Worm (Caenorhabditis elegans) whole organism, young adult: Measurements from ENCODE around the gene srsy-2.

ENCODE experiments used
- B0261.1 ChIP-seq: sonication (generic microtip); optimal IDR thresholded peaks from 2 replicates; lab custom pipeline; 2016; ENCODE audit warnings: mild to moderate bottlenecking, missing genetic modification characterization, moderate library complexity, missing compliant biosample characterization
- F55B11.4 ChIP-seq: sonication (generic microtip); optimal IDR thresholded peaks from 2 replicates; lab custom pipeline; 2016; ENCODE audit warnings: missing compliant biosample characterization, missing genetic modification characterization, borderline replicate concordance; ENCODE audit not compliant: insufficient read depth
- K11D2.4 ChIP-seq: fragments of 200-800 bp; sonication (Bioruptor generic); IDR thresholded peaks from 2 replicates; pipeline ENCODE4 v1.3.6; 2022; ENCODE audit warnings: missing genetic modification reagents, missing genetic modification characterization, missing compliant biosample characterization
- K12H6.12 ChIP-seq: fragments of 200-800 bp; sonication (Bioruptor generic); optimal IDR thresholded peaks from 2 replicates; lab custom pipeline; 2018; ENCODE audit warnings: mild to moderate bottlenecking, missing genetic modification characterization, missing compliant biosample characterization
- T07F8.4 ChIP-seq: sonication (generic microtip); optimal IDR thresholded peaks from 2 replicates; lab custom pipeline; 2016; ENCODE audit warnings: mild to moderate bottlenecking, missing genetic modification characterization, moderate library complexity, missing compliant biosample characterization
- Y95B8A.8 ChIP-seq: fragments of 200-800 bp; sonication (Bioruptor generic); IDR thresholded peaks from 2 replicates; pipeline ENCODE4 v1.3.6; 2022; ENCODE audit warnings: missing genetic modification reagents, missing genetic modification characterization, missing compliant biosample characterization
- ZK185.1 ChIP-seq: sonication (generic microtip); optimal IDR thresholded peaks from 2 replicates; lab custom pipeline; 2016; ENCODE audit warnings: mild to moderate bottlenecking, missing genetic modification characterization, missing compliant biosample characterization; ENCODE audit not compliant: poor library complexity, severe bottlenecking
- athp-1 ChIP-seq: sonication (generic microtip); optimal IDR thresholded peaks from 2 replicates; lab custom pipeline; 2017; ENCODE audit warnings: mild to moderate bottlenecking, missing genetic modification characterization, missing compliant biosample characterization
- bed-2 ChIP-seq: fragments of 200-800 bp; sonication (Bioruptor generic); IDR thresholded peaks from 2 replicates; pipeline ENCODE4 v1.3.6; 2022; ENCODE audit warnings: missing genetic modification reagents, missing genetic modification characterization, missing compliant biosample characterization
- cebp-2 ChIP-seq: fragments of 200-800 bp; sonication (Bioruptor generic); IDR thresholded peaks from 2 replicates; pipeline ENCODE4 v1.3.6; 2022; ENCODE audit warnings: missing genetic modification characterization, missing compliant biosample characterization
- ceh-27 ChIP-seq: fragments of 200-800 bp; sonication (Bioruptor generic); optimal IDR thresholded peaks from 2 replicates; lab custom pipeline; 2018; ENCODE audit warnings: mild to moderate bottlenecking, missing genetic modification characterization, moderate library complexity, missing compliant biosample characterization
- ceh-58 ChIP-seq: fragments of 200-800 bp; sonication (Bioruptor generic); IDR thresholded peaks from 2 replicates; pipeline ENCODE4 v1.3.6; 2022; ENCODE audit warnings: missing genetic modification characterization, missing compliant biosample characterization
- ceh-91 ChIP-seq: fragments of 200-800 bp; sonication (Bioruptor generic); IDR thresholded peaks from 2 replicates; pipeline ENCODE4 v1.3.6; 2022; ENCODE audit warnings: missing genetic modification reagents, missing genetic modification characterization, missing compliant biosample characterization
- die-1 ChIP-seq: sonication (generic microtip); optimal IDR thresholded peaks from 2 replicates; lab custom pipeline; 2016; ENCODE audit warnings: missing genotype, mild to moderate bottlenecking, missing genetic modification characterization, missing compliant biosample characterization
- efl-1 ChIP-seq: fragments of 150-350 bp; optimal IDR thresholded peaks from 2 replicates; lab custom pipeline; 2014; ENCODE audit warnings: missing biosample characterization, missing genetic modification reagents, missing genetic modification characterization
- egrh-3 ChIP-seq: fragments of 200-800 bp; sonication (Bioruptor generic); IDR thresholded peaks from 2 replicates; pipeline ENCODE4 v1.3.6; 2022; ENCODE audit warnings: missing genetic modification reagents, missing genetic modification characterization, missing compliant biosample characterization
- gei-17 ChIP-seq: fragments of 200-800 bp; sonication (Bioruptor generic); optimal IDR thresholded peaks from 2 replicates; lab custom pipeline; 2018; ENCODE audit warnings: mild to moderate bottlenecking, missing genetic modification characterization, missing compliant biosample characterization
- him-1 ChIP-seq: sonication (generic microtip); optimal IDR thresholded peaks from 2 replicates; lab custom pipeline; 2016; ENCODE audit warnings: missing genotype, missing genetic modification reagents, missing genetic modification characterization, missing compliant biosample characterization
- hmg-1.2 ChIP-seq: fragments of 200-800 bp; sonication (Bioruptor generic); IDR thresholded peaks from 2 replicates; pipeline ENCODE4 v1.3.6; 2022; ENCODE audit warnings: missing genetic modification reagents, missing genetic modification characterization, missing compliant biosample characterization
- lag-1 ChIP-seq: fragments of 200-800 bp; sonication (Bioruptor generic); IDR thresholded peaks from 2 replicates; pipeline ENCODE4 v1.3.6; 2022; ENCODE audit warnings: missing genetic modification reagents, missing genetic modification characterization, missing compliant biosample characterization
- let-526 ChIP-seq: fragments of 200-800 bp; sonication (Bioruptor generic); IDR thresholded peaks from 2 replicates; pipeline ENCODE4 v1.3.6; 2022; ENCODE audit warnings: missing genetic modification reagents, missing genetic modification characterization, missing compliant biosample characterization
- lin-26 ChIP-seq: fragments of 200-800 bp; sonication (Bioruptor generic); IDR thresholded peaks from 2 replicates; pipeline ENCODE4 v1.3.6; 2022; ENCODE audit warnings: missing genetic modification reagents, missing genetic modification characterization, missing compliant biosample characterization
- lin-35 ChIP-seq, 3 experiments: fragments of 150-350 bp in 2 of 3; sonication (generic microtip) in 1 of 3; optimal IDR thresholded peaks; 2 replicates each; lab custom pipeline; 2014 to 2018; ENCODE audit warnings: missing biosample characterization in 3 of 3, missing genetic modification characterization in 3 of 3, missing genetic modification reagents in 3 of 3
- lin-54 ChIP-seq: fragments of 200-800 bp; sonication (Bioruptor generic); optimal IDR thresholded peaks from 2 replicates; lab custom pipeline; 2018; ENCODE audit warnings: mild to moderate bottlenecking, missing genetic modification characterization, missing compliant biosample characterization
- lir-1 ChIP-seq: fragments of 200-800 bp; sonication (Bioruptor generic); conservative IDR thresholded peaks from 2 replicates; pipeline ENCODE4 v1.3.6; 2022; ENCODE audit warnings: missing genetic modification reagents, missing genetic modification characterization, missing compliant biosample characterization
- lsl-1 ChIP-seq: fragments of 200-800 bp; sonication (Bioruptor generic); optimal IDR thresholded peaks from 2 replicates; lab custom pipeline; 2018; ENCODE audit warnings: mild to moderate bottlenecking, missing genetic modification characterization, moderate library complexity, missing compliant biosample characterization
- lsy-27 ChIP-seq: sonication (generic microtip); optimal IDR thresholded peaks from 2 replicates; lab custom pipeline; 2017; ENCODE audit warnings: missing genetic modification characterization, mild to moderate bottlenecking, missing compliant biosample characterization, antibody characterized with exemption, missing genotype, borderline replicate concordance; ENCODE audit not compliant: insufficient read depth
- madf-10 ChIP-seq: sonication (generic microtip); optimal IDR thresholded peaks from 2 replicates; lab custom pipeline; 2016; ENCODE audit warnings: mild to moderate bottlenecking, missing genetic modification characterization, missing compliant biosample characterization
- madf-8 ChIP-seq: fragments of 200-800 bp; sonication (Bioruptor generic); conservative IDR thresholded peaks from 2 replicates; pipeline ENCODE4 v1.3.6; 2022; ENCODE audit warnings: missing genetic modification reagents, missing genetic modification characterization, missing compliant biosample characterization
- mel-28 ChIP-seq: sonication (generic microtip); optimal IDR thresholded peaks from 2 replicates; lab custom pipeline; 2016; ENCODE audit warnings: borderline replicate concordance, mild to moderate bottlenecking, missing genetic modification characterization, missing compliant biosample characterization
- nfya-1 ChIP-seq: sonication (generic microtip); optimal IDR thresholded peaks from 2 replicates; lab custom pipeline; 2017; ENCODE audit warnings: antibody characterized with exemption, missing compliant biosample characterization, missing genetic modification characterization, borderline replicate concordance; ENCODE audit not compliant: insufficient read depth
- nfyb-1 ChIP-seq: fragments of 200-800 bp; sonication (Bioruptor generic); IDR thresholded peaks from 2 replicates; pipeline ENCODE4 v1.3.6; 2022; ENCODE audit warnings: missing genetic modification reagents, missing genetic modification characterization, missing compliant biosample characterization
- nhr-120 ChIP-seq: fragments of 200-800 bp; sonication (Bioruptor generic); IDR thresholded peaks from 2 replicates; pipeline ENCODE4 v1.3.6; 2022; ENCODE audit warnings: missing genetic modification characterization, missing compliant biosample characterization
- nhr-27 ChIP-seq: fragments of 200-800 bp; sonication (Bioruptor generic); optimal IDR thresholded peaks from 2 replicates; lab custom pipeline; 2018; ENCODE audit warnings: mild to moderate bottlenecking, missing genetic modification characterization, moderate library complexity, missing compliant biosample characterization
- nhr-80 ChIP-seq: sonication (generic microtip); optimal IDR thresholded peaks from 2 replicates; lab custom pipeline; 2016; ENCODE audit warnings: missing genetic modification characterization, missing compliant biosample characterization
- pbrm-1 ChIP-seq: fragments of 200-800 bp; sonication (Bioruptor generic); IDR thresholded peaks from 2 replicates; pipeline ENCODE4 v1.3.6; 2022; ENCODE audit warnings: missing genetic modification reagents, missing genetic modification characterization, missing compliant biosample characterization
- rpc-1 ChIP-seq, 2 experiments: fragments of 150-350 bp in 1 of 2; sonication (generic microtip) in 1 of 2; optimal IDR thresholded peaks; 2 replicates each; lab custom pipeline; 2014 to 2018; ENCODE audit warnings: missing biosample characterization in 1 of 2, missing genetic modification characterization in 1 of 2, missing genetic modification reagents in 1 of 2, missing genotype in 1 of 2
- somi-1 ChIP-seq: fragments of 200-800 bp; sonication (Bioruptor generic); optimal IDR thresholded peaks from 2 replicates; lab custom pipeline; 2018; ENCODE audit warnings: mild to moderate bottlenecking, missing genetic modification characterization, missing compliant biosample characterization
- sptf-2 ChIP-seq: fragments of 200-800 bp; sonication (Bioruptor generic); optimal IDR thresholded peaks from 2 replicates; lab custom pipeline; 2018; ENCODE audit warnings: mild to moderate bottlenecking, missing genetic modification characterization, missing compliant biosample characterization
- xnd-1 ChIP-seq: sonication (generic microtip); optimal IDR thresholded peaks from 2 replicates; lab custom pipeline; 2016; ENCODE audit warnings: missing genotype, missing genetic modification reagents, missing genetic modification characterization, missing compliant biosample characterization
- zfh-2 ChIP-seq: fragments of 200-800 bp; sonication (Bioruptor generic); conservative IDR thresholded peaks from 2 replicates; pipeline ENCODE4 v1.3.6; 2022; ENCODE audit warnings: missing genetic modification reagents, missing genetic modification characterization, missing compliant biosample characterization
- ztf-25 ChIP-seq: fragments of 200-800 bp; sonication (Bioruptor generic); IDR thresholded peaks from 2 replicates; pipeline ENCODE4 v1.3.6; 2022; ENCODE audit warnings: missing genetic modification reagents, missing genetic modification characterization, missing compliant biosample characterization
- ztf-3 ChIP-seq: fragments of 200-800 bp; sonication (Bioruptor generic); optimal IDR thresholded peaks from 2 replicates; lab custom pipeline; 2018; ENCODE audit warnings: mild to moderate bottlenecking, missing genetic modification characterization, missing compliant biosample characterization

The srsy-2 gene

DNA sequence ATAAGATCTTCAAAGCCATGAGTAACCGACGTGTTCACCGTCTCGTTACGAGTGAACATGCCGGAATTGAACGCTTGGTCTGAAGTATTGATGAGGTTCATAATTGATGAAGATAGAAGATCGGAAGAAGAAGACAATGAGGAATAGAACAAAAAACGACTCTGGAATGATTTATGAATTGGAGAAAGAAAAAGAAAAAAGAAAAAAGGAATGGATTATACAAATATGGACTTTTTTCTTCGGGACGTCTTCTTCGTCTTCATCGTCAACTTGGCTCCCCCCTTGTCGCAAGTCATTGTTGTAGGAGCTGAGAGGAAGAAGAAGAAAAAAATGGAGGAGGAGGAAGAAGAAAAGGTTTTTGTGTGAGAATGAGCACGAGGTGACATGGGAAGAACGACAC, at the start of gene srsy-2:
Gene srsy-2 (minus strand): TSS at position 101 of the 400 bp plus-strand sequence.
- TF ChIP-seq lin-54 (GFP tag; lab: Kevin White, UChicago) (no peak), ceh-91 (no peak), hmg-1.2 (GFP tag; lab: Robert Waterston, UW) (no peak), K11D2.4 (no peak), ceh-27 (GFP tag; lab: Kevin White, UChicago) (no peak), madf-10 (tag; lab: Kevin White, UChicago) (no peak), ztf-25 (GFP tag; lab: Robert Waterston, UW) (no peak), lin-26 (GFP tag; lab: Robert Waterston, UW) (no peak), cebp-2 (GFP tag; lab: Robert Waterston, UW) (no peak)

DNA sequence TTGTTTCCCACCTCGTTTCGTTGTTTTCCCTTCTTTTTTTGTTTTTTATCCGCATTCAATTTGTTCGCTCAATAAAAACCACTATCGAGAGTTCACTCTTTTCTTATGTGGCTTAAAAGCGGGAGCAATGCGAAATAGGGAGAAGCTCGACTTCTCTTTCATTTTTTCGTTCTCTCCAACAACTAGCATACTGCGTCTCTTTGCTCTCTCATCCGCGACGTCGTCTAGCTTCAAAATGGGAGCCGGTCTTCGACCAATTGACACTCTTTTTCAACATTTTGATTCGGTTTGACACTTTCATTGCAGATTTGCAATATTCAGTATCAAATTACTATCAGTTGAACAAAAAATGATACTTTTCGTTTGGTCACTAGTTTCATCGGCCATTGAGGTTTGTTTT, 47.0 kb upstream of the srsy-2 start, which contains the start of gene bpl-1:
Gene bpl-1 (plus strand): TSS at position 301 of the 400 bp plus-strand sequence.
- no peak for TF ChIP-seq lin-26 (GFP tag; lab: Robert Waterston, UW)
- 0 out of 2 replicates have a peak, but pooled peaks have one; percentile 15 for TF ChIP-seq nfyb-1

DNA sequence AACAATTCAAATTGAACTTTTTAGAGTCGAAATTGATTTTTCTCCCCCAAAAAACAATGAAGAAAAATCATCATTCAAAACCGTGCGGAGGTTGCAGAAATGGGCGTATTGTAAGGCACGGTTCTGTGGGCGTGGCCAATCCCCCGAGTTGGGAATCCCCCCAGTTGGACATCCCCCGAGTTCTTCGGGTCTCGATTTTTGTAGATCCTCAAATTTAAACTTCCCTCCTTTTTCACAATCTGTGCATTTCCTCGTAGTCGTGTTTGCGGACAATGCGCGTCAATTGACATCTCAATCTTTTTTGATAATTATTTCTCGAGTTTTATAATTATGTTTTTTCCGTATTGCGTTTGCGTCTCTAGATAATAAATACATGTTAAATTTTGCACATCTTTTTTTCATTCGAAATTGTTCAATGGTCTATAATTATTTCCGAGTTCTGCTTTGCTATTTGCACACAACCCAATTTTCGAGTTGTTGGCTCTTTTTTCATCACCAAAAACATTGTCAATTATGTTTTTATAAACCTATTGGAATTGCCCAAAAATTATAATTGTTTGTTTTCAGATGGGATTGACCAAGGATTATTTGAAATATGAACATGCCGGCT, 43.0 kb upstream of the srsy-2 start, which contains the start of gene F13H8.2:
Gene F13H8.2 (plus strand): TSS at position 560 of the 610 bp plus-strand sequence.
- TF ChIP-seq nhr-27 (tag; lab: Kevin White, UChicago) = no peak
- peak; percentile 35 for TF ChIP-seq K12H6.12
- peak; percentile 19 for TF ChIP-seq him-1 (tag; lab: Kevin White, UChicago)
- TF ChIP-seq rpc-1 (optimal IDR thresholded peaks at IDR 0.05; lab: Kevin White, UChicago) = no peak
- no peak for TF ChIP-seq rpc-1 (tag; optimal IDR thresholded peaks at IDR 0.05; lab: Kevin White, UChicago)
- TF ChIP-seq madf-8 (GFP tag; lab: Robert Waterston, UW) = peak; percentile 68
- no peak for TF ChIP-seq F55B11.4
- TF ChIP-seq lsy-27 (tag; lab: Kevin White, UChicago) = no peak
- TF ChIP-seq mel-28 (tag; lab: Kevin White, UChicago) = no peak
- TF ChIP-seq let-526 (GFP tag; lab: Robert Waterston, UW) = 0 out of 2 replicates have a peak, but pooled peaks have one; percentile 9
- peak; percentile 76 for TF ChIP-seq efl-1 (GFP tag; lab: Kevin White, UChicago)
- peak; percentile 88 for TF ChIP-seq bed-2
- TF ChIP-seq xnd-1 (tag; lab: Kevin White, UChicago) = no peak
- TF ChIP-seq pbrm-1 (GFP tag; lab: Robert Waterston, UW) = peak; percentile 92
- TF ChIP-seq ztf-3 (GFP tag; lab: Kevin White, UChicago) = no peak
- TF ChIP-seq lir-1 (GFP tag; lab: Robert Waterston, UW) = peak; percentile 69
- TF ChIP-seq nfya-1 (tag; lab: Kevin White, UChicago) = no peak
- 0 out of 2 replicates have a peak, but pooled peaks have one; percentile 18 for TF ChIP-seq zfh-2
- TF ChIP-seq hmg-1.2 (GFP tag; lab: Robert Waterston, UW) = peak; percentile 63
- no peak for TF ChIP-seq somi-1 (GFP tag; lab: Kevin White, UChicago)
- no peak for TF ChIP-seq T07F8.4 (tag; lab: Kevin White, UChicago)
- no peak for TF ChIP-seq lag-1 (GFP tag; lab: Robert Waterston, UW)
- no peak for TF ChIP-seq die-1
- TF ChIP-seq gei-17 (GFP tag; lab: Kevin White, UChicago) = no peak
- TF ChIP-seq sptf-2 = no peak
- no peak for TF ChIP-seq B0261.1 (tag; lab: Kevin White, UChicago)
- TF ChIP-seq athp-1 = no peak
- TF ChIP-seq nhr-80 = peak; percentile 10
- no peak for TF ChIP-seq ZK185.1
- no peak for TF ChIP-seq ceh-58 (GFP tag; lab: Robert Waterston, UW)
- peak in 2 of 3 experiments; percentile 24 to 94 for TF ChIP-seq lin-35 (GFP tag; optimal IDR thresholded peaks at IDR 0.05; lab: Kevin White, UChicago)
- TF ChIP-seq Y95B8A.8 = peak; percentile 52; the same call in 1 of the 2 replicates
- no peak for TF ChIP-seq nhr-120
- TF ChIP-seq lsl-1 (GFP tag; lab: Kevin White, UChicago) = peak; percentile 63
- peak; percentile 75 for TF ChIP-seq egrh-3 (GFP tag; lab: Robert Waterston, UW)
